Fruit fly (Drosophila melanogaster): ENCODE measurements around the gene tbc.

DNA sequence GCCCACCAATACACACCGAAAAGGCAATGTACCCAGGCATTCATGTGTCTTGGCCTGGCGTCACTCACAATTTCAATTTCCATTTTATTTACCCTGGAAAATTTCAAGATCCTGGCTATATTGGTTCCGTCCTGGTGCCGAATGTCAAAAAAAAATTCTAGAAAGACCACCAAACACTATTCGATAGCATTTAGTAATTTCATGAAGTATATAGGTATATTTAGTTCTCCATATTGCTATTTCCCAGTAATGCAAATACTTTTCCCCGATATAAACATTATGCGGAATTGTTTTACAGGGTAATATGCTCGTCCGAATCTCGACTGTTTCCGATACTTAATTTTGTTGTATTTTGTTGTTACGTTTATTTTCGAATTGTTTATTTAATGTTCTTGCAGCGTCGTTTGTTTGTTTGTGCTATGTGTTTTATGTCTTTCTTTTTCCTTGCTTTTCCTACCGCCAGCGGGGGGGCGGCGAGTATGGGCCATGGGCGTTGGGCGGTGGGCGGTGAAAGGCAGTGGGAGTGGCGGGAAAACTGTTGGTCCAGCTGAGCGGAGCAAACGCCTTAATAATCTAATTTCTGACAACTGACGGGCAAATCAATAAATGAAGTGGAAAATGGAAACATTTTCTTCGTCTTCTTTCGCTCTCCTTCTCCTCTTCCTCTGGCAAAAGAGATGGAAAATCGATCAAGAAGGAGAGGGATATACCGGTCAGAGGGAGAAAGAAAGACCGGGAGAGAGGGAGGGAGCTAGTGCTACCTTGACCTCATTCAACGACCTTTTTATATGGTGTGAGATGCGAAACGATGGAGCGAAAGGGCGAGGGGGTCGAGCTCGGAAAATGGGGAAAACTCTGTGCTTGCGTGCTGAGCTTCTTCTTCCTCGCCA is 46.9 kb downstream of the tbc start:
- no peak for TF ChIP-seq psq (optimal IDR thresholded peaks at IDR 0.05)
- TF ChIP-seq CG8478 (optimal IDR thresholded peaks at IDR 0.05): no peak

Data from whole organism.